Fruit fly (Drosophila melanogaster) whole organism: ENCODE results near the gene CG6865.

Source experiments
- CG8478 ChIP-seq: fragments of >200 bp; optimal IDR thresholded peaks from 2 replicates; lab custom pipeline; 2018; ENCODE audit warnings: inconsistent platforms
- Dll ChIP-seq: fragments of >200 bp; optimal IDR thresholded peaks from 2 replicates; lab custom pipeline; 2017
- EcR ChIP-seq, 2 experiments: fragments of >200 bp; optimal IDR thresholded peaks; 2 replicates each; lab custom pipeline; 2017; ENCODE audit warnings: missing biosample characterization in 2 of 2, missing genetic modification characterization in 2 of 2, missing genetic modification reagents in 2 of 2
- pan ChIP-seq: fragments of >200 bp; optimal IDR thresholded peaks from 2 replicates; lab custom pipeline; 2017
- psq ChIP-seq: fragments of >200 bp; optimal IDR thresholded peaks from 2 replicates; lab custom pipeline; 2017
- usp ChIP-seq: fragments of >200 bp; optimal IDR thresholded peaks from 2 replicates; lab custom pipeline; 2017; ENCODE audit warnings: missing biosample characterization, missing genetic modification characterization, mixed read lengths

The CG6865 gene

DNA sequence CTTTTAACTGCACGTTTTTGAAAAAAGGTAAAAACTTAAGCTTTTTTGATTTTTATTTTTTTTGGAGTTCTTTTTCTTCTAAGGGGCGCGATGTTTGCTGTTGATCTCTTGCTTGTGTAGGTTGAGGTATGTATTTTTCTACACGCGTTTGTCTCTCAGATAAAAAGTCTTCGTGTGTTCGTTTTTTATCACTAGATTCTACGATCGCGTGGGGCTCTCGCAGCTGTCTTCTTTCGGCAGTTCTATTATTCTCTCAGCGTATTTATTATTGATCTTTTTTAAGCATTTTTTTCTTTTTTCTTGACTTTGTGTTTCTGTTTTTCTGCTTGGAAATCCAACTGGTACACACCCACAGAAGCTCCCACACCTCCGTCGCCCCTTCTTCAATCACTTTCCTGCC, 31.6 kb downstream of the CG6865 start:
- TF ChIP-seq CG8478 (lab: Kevin White, UChicago), result no peak
- no peak for TF ChIP-seq EcR (GFP tag; optimal IDR thresholded peaks at IDR 0.05; lab: Kevin White, UChicago)
- no peak for TF ChIP-seq psq
- TF ChIP-seq pan (lab: Kevin White, UChicago), result no peak
- no peak for TF ChIP-seq usp (GFP tag; lab: Kevin White, UChicago)
- no peak for TF ChIP-seq Dll (lab: Kevin White, UChicago)

DNA sequence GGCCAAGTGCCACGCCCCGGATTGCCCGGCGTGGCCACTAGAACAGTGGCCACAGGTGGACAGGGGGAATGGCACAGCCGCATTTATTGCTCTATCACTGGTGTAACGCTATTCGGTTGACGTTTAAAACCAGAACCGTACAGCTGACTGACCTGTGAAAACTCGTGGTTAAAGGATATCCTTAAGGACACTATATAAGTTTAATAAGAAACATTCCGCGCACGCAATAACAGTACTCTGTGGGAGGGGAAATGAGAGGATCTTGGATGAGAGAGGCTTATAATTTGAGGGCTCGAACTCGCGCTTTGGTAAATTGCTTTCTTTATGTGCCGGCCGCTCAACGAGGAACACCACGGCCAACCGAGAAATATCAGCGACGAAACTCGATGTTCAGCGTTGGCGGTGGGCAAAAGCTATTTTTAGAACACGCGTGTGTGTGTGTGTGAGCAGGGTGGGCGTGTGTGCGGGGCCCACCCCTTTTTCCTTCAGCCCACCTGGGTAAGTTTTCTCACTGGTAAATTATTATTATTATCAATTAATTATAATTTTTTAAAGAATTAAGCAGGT, 32.9 kb downstream of the CG6865 start:
- no peak for TF ChIP-seq EcR (GFP tag; optimal IDR thresholded peaks at IDR 0.05; lab: Kevin White, UChicago)
- TF ChIP-seq psq, result no peak
- TF ChIP-seq pan (lab: Kevin White, UChicago), result no peak
- no peak for TF ChIP-seq usp (GFP tag; lab: Kevin White, UChicago)
- TF ChIP-seq Dll (lab: Kevin White, UChicago), result no peak
- no peak for TF ChIP-seq CG8478 (lab: Kevin White, UChicago)

DNA sequence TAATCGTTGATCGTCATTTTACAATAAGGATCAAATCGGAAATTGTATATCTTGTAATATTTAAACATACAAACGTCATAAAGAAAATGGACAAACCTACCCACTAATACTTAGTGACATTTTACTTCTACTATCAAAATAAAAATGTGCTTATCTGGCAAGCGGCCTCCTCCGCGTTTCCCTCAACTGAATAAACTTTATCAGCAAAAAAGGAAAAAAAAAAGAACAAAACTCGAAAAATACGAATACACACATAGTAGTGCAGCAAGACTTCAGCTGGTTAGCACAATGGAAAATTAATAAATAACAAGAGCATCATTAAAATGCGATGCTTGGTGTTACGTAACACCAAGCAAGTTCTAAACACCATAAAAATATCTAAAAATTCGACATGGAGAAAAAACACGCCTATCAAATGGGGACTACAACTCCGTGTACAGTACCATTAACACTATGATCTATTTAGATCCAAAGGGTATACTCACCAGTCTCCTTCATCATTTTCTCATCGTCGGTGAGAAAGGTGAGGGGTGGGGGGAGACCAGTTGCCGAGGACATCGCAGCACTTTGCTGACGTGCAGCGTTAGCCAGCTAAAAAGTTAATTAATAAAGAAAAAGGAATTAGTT, 34.1 kb downstream of the CG6865 start:
- no peak for TF ChIP-seq usp (GFP tag; lab: Kevin White, UChicago)
- TF ChIP-seq pan (lab: Kevin White, UChicago), result no peak
- TF ChIP-seq psq, result no peak
- no peak for TF ChIP-seq CG8478 (lab: Kevin White, UChicago)
- no peak for TF ChIP-seq Dll (lab: Kevin White, UChicago)
- TF ChIP-seq EcR (GFP tag; optimal IDR thresholded peaks at IDR 0.05; lab: Kevin White, UChicago), result no peak

DNA sequence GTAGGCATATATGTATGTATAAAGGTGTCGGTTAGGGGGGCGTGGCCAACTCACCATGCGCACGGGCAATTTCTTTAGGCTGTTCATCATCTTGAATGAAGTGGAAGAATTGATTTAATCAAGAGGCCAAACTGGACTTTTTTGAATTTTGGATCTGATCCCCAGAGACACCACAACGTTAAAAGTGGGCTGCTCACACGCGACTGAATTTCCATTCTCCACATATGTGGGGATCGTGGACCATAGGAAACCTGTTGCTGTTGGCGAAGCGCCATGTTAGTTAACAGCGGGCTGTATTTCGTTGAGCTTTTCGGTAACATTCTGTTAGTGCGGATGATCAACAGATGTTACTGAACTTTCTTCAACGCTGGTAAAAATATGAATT, 34.6 kb downstream of the CG6865 start, which contains the start of gene CG3902:
CG3902 (minus strand) TSS at position 208 of the 385 bp plus-strand sequence.
- no peak for TF ChIP-seq Dll (lab: Kevin White, UChicago)
- TF ChIP-seq usp (GFP tag; lab: Kevin White, UChicago), result no peak
- TF ChIP-seq CG8478 (lab: Kevin White, UChicago), result no peak
- no peak for TF ChIP-seq pan (lab: Kevin White, UChicago)

DNA sequence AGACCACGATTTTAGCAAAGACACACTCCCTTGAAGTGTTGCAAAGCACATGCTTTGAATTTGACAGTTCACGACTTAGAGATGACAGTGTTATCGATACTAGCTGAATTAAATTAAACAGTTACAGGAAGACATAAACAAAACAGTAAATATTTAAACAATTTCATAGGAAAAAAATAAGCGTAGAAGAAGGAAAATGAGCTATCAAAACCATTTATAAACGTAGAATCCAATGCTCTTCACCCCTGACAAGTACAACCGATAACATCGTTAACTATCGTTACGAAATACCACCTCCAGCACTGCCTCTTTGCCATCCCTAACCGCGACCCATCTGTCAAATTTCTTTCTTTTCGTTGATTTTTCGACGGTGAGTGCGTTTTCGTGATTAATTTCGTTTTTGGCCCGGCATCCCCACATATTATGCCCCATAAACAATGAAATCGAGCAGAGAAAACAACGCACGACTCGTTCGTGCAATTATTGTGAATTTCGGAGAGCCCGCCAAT, 35.4 kb downstream of the CG6865 start, which contains the start of gene RpL26:
RpL26 (plus strand) TSS at position 106 of the 509 bp plus-strand sequence.
- TF ChIP-seq psq (no peak), CG8478 (lab: Kevin White, UChicago) (no peak), Dll (lab: Kevin White, UChicago) (no peak), pan (lab: Kevin White, UChicago) (no peak), EcR (GFP tag; optimal IDR thresholded peaks at IDR 0.05; lab: Kevin White, UChicago) (no peak), usp (GFP tag; lab: Kevin White, UChicago) (no peak)

DNA sequence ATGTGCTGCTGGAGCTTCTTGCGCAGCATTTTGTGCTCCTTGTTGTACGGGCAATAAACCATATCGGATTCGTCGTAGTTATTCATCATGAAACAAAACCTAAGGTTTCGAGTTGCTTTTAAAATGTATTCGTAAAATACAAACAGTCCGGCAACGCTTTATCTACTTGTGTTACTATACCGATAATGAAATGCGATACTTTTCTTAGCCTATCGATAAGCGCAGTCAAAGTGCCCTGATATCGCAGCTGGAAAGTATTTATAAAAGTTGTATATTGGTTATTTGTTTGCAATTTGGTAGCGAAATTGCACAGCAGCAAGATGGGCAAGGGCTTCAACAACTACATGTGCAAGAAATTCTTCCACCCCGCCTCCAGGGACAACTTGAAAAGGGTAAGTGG, 38.0 kb downstream of the CG6865 start, which contains the start of the genes arx and CG6843:
arx (minus strand) TSS at position 144 of the 400 bp plus-strand sequence.
CG6843 (plus strand) TSS at position 184 of the 400 bp plus-strand sequence.
- no peak for TF ChIP-seq EcR (GFP tag; optimal IDR thresholded peaks at IDR 0.05; lab: Kevin White, UChicago)
- no peak for TF ChIP-seq usp (GFP tag; lab: Kevin White, UChicago)
- no peak for TF ChIP-seq pan (lab: Kevin White, UChicago)
- TF ChIP-seq CG8478 (lab: Kevin White, UChicago), result no peak
- no peak for TF ChIP-seq psq

DNA sequence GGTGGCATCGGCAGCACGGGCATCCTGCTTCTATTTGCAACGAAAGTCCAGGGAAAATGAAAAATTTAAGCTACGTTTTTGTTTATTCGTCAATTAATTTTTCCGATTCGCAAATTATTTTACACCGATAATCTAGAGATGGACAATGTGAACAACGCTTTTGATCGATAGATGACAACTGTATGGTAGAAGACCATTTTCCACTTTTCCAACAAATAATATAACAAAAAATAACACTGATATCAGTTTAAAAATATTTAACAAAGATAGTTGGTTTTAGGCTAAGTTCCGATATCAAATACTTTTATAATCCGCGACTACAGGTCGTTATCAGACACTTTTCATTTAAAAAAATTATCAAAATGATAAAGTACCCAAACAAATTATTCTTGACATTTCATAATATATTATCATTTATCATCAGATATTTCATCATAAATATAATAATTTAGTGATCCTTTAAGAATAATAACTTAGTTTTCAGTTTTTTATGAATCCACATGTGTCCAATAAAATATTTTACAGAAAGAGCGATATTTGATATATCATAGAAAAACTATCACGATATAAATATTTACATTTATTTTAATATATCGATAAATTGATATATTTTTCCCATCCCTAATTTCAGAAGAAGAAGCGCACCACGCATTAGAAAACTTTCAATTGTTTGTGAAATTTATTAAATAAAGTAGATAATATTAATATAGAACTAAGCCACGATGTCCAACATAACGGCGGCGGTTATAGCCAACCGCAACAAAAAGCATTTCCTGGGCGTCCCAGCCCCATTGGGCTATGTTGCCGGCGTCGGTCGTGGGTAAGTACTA, 41.5 kb downstream of the CG6865 start, which contains the start of the genes CSN1b and Prp6:
CSN1b (minus strand) TSS at position 159 of the 830 bp plus-strand sequence.
Prp6 (plus strand) TSS at position 601 of the 830 bp plus-strand sequence.
- TF ChIP-seq psq, result no peak
- TF ChIP-seq pan (lab: Kevin White, UChicago), result no peak
- no peak for TF ChIP-seq CG8478 (lab: Kevin White, UChicago)
- no peak for TF ChIP-seq EcR (GFP tag; optimal IDR thresholded peaks at IDR 0.05; lab: Kevin White, UChicago)
- no peak for TF ChIP-seq Dll (lab: Kevin White, UChicago)

DNA sequence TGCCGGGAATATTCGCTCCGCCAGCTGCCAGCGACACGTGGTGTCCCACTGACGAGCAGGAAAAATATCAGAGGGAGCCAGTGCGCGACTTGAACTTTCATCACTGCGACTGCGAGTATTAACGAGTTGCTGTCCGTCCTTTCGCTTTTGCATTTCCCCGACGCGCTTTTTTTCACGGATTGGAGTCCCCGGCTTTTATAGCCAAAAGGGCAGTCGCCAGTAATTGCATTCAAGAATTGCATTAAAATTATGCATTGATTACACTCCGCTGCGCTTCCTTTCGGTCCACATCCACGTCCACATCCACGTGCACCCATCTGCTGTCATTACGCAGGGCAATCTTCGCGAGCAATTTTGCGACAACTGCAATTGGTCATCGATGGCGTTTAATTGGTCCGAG, 47.6 kb downstream of the CG6865 start, which contains the start of gene Ir75d:
Ir75d (minus strand) TSS at position 101 of the 400 bp plus-strand sequence.
- TF ChIP-seq pan (lab: Kevin White, UChicago), result no peak
- TF ChIP-seq CG8478 (lab: Kevin White, UChicago), result no peak
- TF ChIP-seq Dll (lab: Kevin White, UChicago), result no peak
- no peak for TF ChIP-seq psq
- no peak for TF ChIP-seq usp (GFP tag; lab: Kevin White, UChicago)

DNA sequence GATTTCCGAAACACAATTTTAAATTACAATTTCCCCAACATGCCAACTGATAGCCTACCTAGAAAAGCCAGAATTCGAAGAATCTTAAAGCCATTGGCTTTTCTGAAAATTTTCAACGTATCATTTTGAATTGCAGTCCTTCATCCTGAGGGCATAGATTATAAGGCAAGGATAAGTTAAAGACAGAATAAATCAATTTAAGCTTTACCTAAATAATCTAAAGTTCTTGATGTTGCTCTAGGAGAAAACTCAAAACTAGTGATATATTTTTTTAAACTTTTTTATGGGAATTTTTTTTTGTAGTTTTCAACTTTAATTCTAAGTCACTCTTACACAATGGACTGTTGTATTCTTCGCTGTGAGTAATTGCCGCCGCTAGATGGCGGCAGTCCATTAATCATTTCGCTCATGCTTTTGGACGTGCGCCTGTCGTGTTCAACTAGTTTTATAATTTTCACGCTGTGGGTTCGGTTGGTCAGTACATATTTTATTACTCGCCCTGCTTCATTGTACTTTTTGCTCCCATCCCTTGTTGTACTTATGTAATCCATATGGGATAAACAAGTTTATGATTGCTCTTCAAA, 50.7 kb downstream of the CG6865 start, which contains the start of gene COX6AL2:
COX6AL2 (minus strand) TSS at position 51 of the 584 bp plus-strand sequence.
- TF ChIP-seq Dll (lab: Kevin White, UChicago) (no peak), usp (GFP tag; lab: Kevin White, UChicago) (no peak), EcR (GFP tag; optimal IDR thresholded peaks at IDR 0.05; lab: Kevin White, UChicago) (no peak), pan (lab: Kevin White, UChicago) (no peak), psq (no peak), CG8478 (lab: Kevin White, UChicago) (no peak)
